Fruit fly (Drosophila melanogaster) whole organism, prepupa: Measurements from ENCODE around the gene CG9330.

ENCODE experiments used
- CG10631 ChIP-seq: fragments of 200-800 bp; sonication (Bioruptor generic); optimal IDR thresholded peaks from 2 replicates; lab custom pipeline; 2016; ENCODE audit warnings: missing biosample characterization, missing genetic modification characterization
- CG10669 ChIP-seq: fragments of 200-800 bp; sonication (Bioruptor generic); optimal IDR thresholded peaks from 3 replicates; lab custom pipeline; 2018; ENCODE audit warnings: missing biosample characterization, mild to moderate bottlenecking, missing genetic modification characterization, moderate library complexity
- CG11294 ChIP-seq: fragments of 200-800 bp; sonication (Bioruptor generic); IDR thresholded peaks from 2 replicates; pipeline ENCODE4 v1.3.6; 2022; ENCODE audit warnings: missing biosample characterization, missing genetic modification characterization
- CG11902 ChIP-seq: fragments of 200-800 bp; sonication (Bioruptor generic); optimal IDR thresholded peaks from 3 replicates; lab custom pipeline; 2016; ENCODE audit warnings: missing biosample characterization, missing genetic modification characterization
- CG15336 ChIP-seq: fragments of 200-800 bp; sonication (Bioruptor generic); IDR thresholded peaks from 2 replicates; pipeline ENCODE4 v1.3.6; 2022; ENCODE audit warnings: missing biosample characterization, missing genetic modification characterization
- CG1621 ChIP-seq: fragments of 200-800 bp; sonication (Bioruptor generic); optimal IDR thresholded peaks from 3 replicates; lab custom pipeline; 2018; ENCODE audit warnings: missing biosample characterization, mild to moderate bottlenecking, missing genetic modification characterization
- CG16779 ChIP-seq: fragments of 200-800 bp; sonication (Bioruptor generic); optimal IDR thresholded peaks from 3 replicates; lab custom pipeline; 2017; ENCODE audit warnings: missing biosample characterization, mild to moderate bottlenecking, missing genetic modification characterization
- CG3032 ChIP-seq: fragments of 200-800 bp; optimal IDR thresholded peaks from 2 replicates; lab custom pipeline; 2019; ENCODE audit warnings: missing biosample characterization, mild to moderate bottlenecking, missing genetic modification characterization, moderate library complexity
- CG32006 ChIP-seq: fragments of 200-800 bp; sonication (Bioruptor generic); optimal IDR thresholded peaks from 3 replicates; lab custom pipeline; 2017; ENCODE audit warnings: missing biosample characterization, mild to moderate bottlenecking, missing genetic modification characterization
- CG3919 ChIP-seq: fragments of 200-800 bp; sonication (Bioruptor generic); optimal IDR thresholded peaks from 3 replicates; lab custom pipeline; 2016; ENCODE audit warnings: missing biosample characterization, missing genetic modification characterization
- CG4318 ChIP-seq: fragments of 200-800 bp; sonication (Bioruptor generic); optimal IDR thresholded peaks from 3 replicates; lab custom pipeline; 2017; ENCODE audit warnings: missing biosample characterization, mild to moderate bottlenecking, missing genetic modification characterization
- CG6163 ChIP-seq: fragments of 200-800 bp; sonication (Bioruptor generic); IDR thresholded peaks from 3 replicates; pipeline ENCODE4 v1.3.6; 2022; ENCODE audit warnings: missing biosample characterization, missing genetic modification characterization
- CG6276 ChIP-seq: fragments of 200-800 bp; sonication (Bioruptor generic); optimal IDR thresholded peaks from 2 replicates; lab custom pipeline; 2017; ENCODE audit warnings: missing biosample characterization, mild to moderate bottlenecking, missing genetic modification characterization
- CG6792 ChIP-seq: fragments of 200-800 bp; sonication (Bioruptor generic); optimal IDR thresholded peaks from 3 replicates; lab custom pipeline; 2016; ENCODE audit warnings: missing biosample characterization, missing genetic modification characterization
- CG6808 ChIP-seq: fragments of 200-800 bp; sonication (Bioruptor generic); optimal IDR thresholded peaks from 3 replicates; lab custom pipeline; 2017; ENCODE audit warnings: missing biosample characterization, missing genetic modification characterization, mild to moderate bottlenecking, moderate library complexity, missing genetic modification reagents
- CG6854 ChIP-seq: fragments of 200-800 bp; sonication (Bioruptor generic); optimal IDR thresholded peaks from 2 replicates; lab custom pipeline; 2017; ENCODE audit warnings: missing biosample characterization, mild to moderate bottlenecking, missing genetic modification characterization
- CG8119 ChIP-seq: fragments of 200-800 bp; sonication (Bioruptor generic); IDR thresholded peaks from 3 replicates; pipeline ENCODE4 v1.3.6; 2022; ENCODE audit warnings: missing biosample characterization, missing genetic modification characterization
- CG8632 ChIP-seq: fragments of 200-800 bp; sonication (Bioruptor generic); optimal IDR thresholded peaks from 3 replicates; lab custom pipeline; 2016; ENCODE audit warnings: missing biosample characterization, missing genetic modification characterization
- CG9139 ChIP-seq: fragments of 200-800 bp; sonication (Bioruptor generic); optimal IDR thresholded peaks from 3 replicates; lab custom pipeline; 2017; ENCODE audit warnings: missing biosample characterization, mild to moderate bottlenecking, missing genetic modification characterization
- Eip75B ChIP-seq: fragments of 200-800 bp; sonication (Bioruptor generic); optimal IDR thresholded peaks from 3 replicates; lab custom pipeline; 2016; ENCODE audit warnings: missing biosample characterization, missing genetic modification characterization
- Eip78C ChIP-seq: fragments of 200-800 bp; sonication (Bioruptor generic); peaks from one replicate; lab custom pipeline; 2016; ENCODE audit warnings: missing biosample characterization, missing genetic modification characterization
- Eip93F ChIP-seq: fragments of 200-800 bp; sonication (Bioruptor generic); optimal IDR thresholded peaks from 2 replicates; lab custom pipeline; 2016; ENCODE audit warnings: missing biosample characterization, mild to moderate bottlenecking, missing genetic modification characterization
- Ets21C ChIP-seq: fragments of 200-800 bp; sonication (Bioruptor generic); optimal IDR thresholded peaks from 3 replicates; lab custom pipeline; 2016; ENCODE audit warnings: missing biosample characterization, missing genetic modification characterization
- Ets96B ChIP-seq: fragments of 200-800 bp; optimal IDR thresholded peaks from 2 replicates; lab custom pipeline; 2019; ENCODE audit warnings: missing biosample characterization, mild to moderate bottlenecking, missing genetic modification characterization, moderate library complexity
- Lpt ChIP-seq: fragments of 200-800 bp; sonication (Bioruptor generic); optimal IDR thresholded peaks from 3 replicates; lab custom pipeline; 2016; ENCODE audit warnings: missing biosample characterization, missing genetic modification characterization
- OdsH ChIP-seq: fragments of 200-800 bp; sonication (Bioruptor generic); optimal IDR thresholded peaks from 3 replicates; lab custom pipeline; 2016; ENCODE audit warnings: missing biosample characterization, missing genetic modification characterization
- Sox102F ChIP-seq: fragments of 200-800 bp; sonication (Bioruptor generic); optimal IDR thresholded peaks from 2 replicates; lab custom pipeline; 2016; ENCODE audit warnings: missing biosample characterization, mild to moderate bottlenecking, missing genetic modification characterization
- Sox14 ChIP-seq: fragments of 200-800 bp; sonication (Bioruptor generic); optimal IDR thresholded peaks from 3 replicates; lab custom pipeline; 2016; ENCODE audit warnings: missing biosample characterization, missing genetic modification characterization
- Sox15 ChIP-seq: fragments of 200-800 bp; sonication (Bioruptor generic); optimal IDR thresholded peaks from 3 replicates; lab custom pipeline; 2016; ENCODE audit warnings: missing biosample characterization, missing genetic modification characterization
- acj6 ChIP-seq: fragments of 200-800 bp; sonication (Bioruptor generic); optimal IDR thresholded peaks from 3 replicates; lab custom pipeline; 2016; ENCODE audit warnings: missing biosample characterization, missing genetic modification characterization
- cyc ChIP-seq: fragments of 200-800 bp; sonication (Bioruptor generic); optimal IDR thresholded peaks from 3 replicates; lab custom pipeline; 2016; ENCODE audit warnings: missing biosample characterization, missing genetic modification characterization
- dac ChIP-seq: fragments of 200-800 bp; sonication (Bioruptor generic); optimal IDR thresholded peaks from 2 replicates; lab custom pipeline; 2017; ENCODE audit warnings: missing biosample characterization, mild to moderate bottlenecking, missing genetic modification characterization
- eg ChIP-seq: fragments of 200-800 bp; sonication (Bioruptor generic); IDR thresholded peaks from 3 replicates; pipeline ENCODE4 v1.3.6; 2022; ENCODE audit warnings: missing biosample characterization, missing genetic modification characterization
- esn ChIP-seq: fragments of 200-800 bp; sonication (Bioruptor generic); optimal IDR thresholded peaks from 2 replicates; lab custom pipeline; 2016; ENCODE audit warnings: missing biosample characterization, mild to moderate bottlenecking, missing genetic modification characterization, moderate library complexity
- fkh ChIP-seq: fragments of 200-800 bp; sonication (Bioruptor generic); optimal IDR thresholded peaks from 3 replicates; lab custom pipeline; 2017; ENCODE audit warnings: missing biosample characterization, mild to moderate bottlenecking, missing genetic modification characterization, moderate library complexity
- net ChIP-seq: fragments of 200-800 bp; sonication (Bioruptor generic); optimal IDR thresholded peaks from 3 replicates; lab custom pipeline; 2016; ENCODE audit warnings: missing biosample characterization, missing genetic modification characterization
- salr ChIP-seq, 2 experiments: fragments of 200-800 bp; sonication (Bioruptor generic); optimal IDR thresholded peaks; 3 replicates each; lab custom pipeline; 2016 to 2018; ENCODE audit warnings: missing biosample characterization in 2 of 2, missing genetic modification characterization in 2 of 2, mild to moderate bottlenecking in 1 of 2
- spab ChIP-seq: fragments of 200-800 bp; sonication (Bioruptor generic); optimal IDR thresholded peaks from 2 replicates; lab custom pipeline; 2017; ENCODE audit warnings: missing biosample characterization, mild to moderate bottlenecking, missing genetic modification characterization, missing genetic modification reagents
- ss ChIP-seq, 2 experiments: fragments of 200-800 bp; sonication (Bioruptor generic); optimal IDR thresholded peaks; 2 replicates in 1 of 2; 3 replicates in 1 of 2; lab custom pipeline; 2017 to 2018; ENCODE audit warnings: mild to moderate bottlenecking in 2 of 2, missing biosample characterization in 2 of 2, missing genetic modification characterization in 2 of 2, moderate library complexity in 1 of 2
- vri ChIP-seq: fragments of 200-800 bp; sonication (Bioruptor generic); optimal IDR thresholded peaks from 3 replicates; lab custom pipeline; 2016; ENCODE audit warnings: missing biosample characterization, mild to moderate bottlenecking, missing genetic modification characterization

CG9330 gene

DNA sequence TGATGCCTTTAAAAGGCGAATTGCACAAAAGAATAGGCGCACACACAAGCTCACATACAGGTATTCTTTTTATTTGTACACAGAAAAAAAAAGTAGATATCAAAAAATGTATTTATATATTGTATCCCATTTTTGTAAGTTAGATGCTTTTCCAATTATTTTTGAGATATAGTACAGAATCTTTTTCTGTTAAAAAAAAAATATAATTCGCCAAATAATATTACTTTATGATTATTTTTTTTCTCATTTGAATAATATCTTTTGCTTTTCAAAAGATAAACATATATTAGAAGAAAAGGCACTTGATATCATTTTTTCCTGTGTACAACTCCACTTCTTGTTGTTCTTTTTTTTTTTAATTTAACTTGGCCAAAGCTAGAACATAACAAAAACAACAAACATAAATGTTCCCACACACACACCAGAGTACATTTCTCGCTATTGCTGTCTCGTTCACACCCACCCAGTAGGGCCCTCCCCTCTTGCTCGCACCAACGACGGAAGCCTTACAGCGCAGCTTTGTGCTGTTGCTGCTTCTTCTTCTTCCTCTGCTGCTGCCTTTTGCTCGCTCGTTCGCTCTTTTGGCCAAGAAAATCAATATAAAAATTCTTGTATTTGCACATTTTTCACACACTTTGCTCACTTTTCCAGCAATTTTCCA, 48.9 kb downstream of the CG9330 start (continued):
- TF ChIP-seq salr (GFP tag; optimal IDR thresholded peaks at IDR 0.05; lab: Kevin White, UChicago) (peak in 1 of 2 experiments; percentile 90), CG10669 (GFP tag; lab: Kevin White, UChicago) (peak; percentile 51), vri (GFP tag; lab: Kevin White, UChicago) (no peak), CG6792 (peak; percentile 53), CG3919 (GFP tag; lab: Kevin White, UChicago) (peak; percentile 84), CG6276 (GFP tag; lab: Kevin White, UChicago) (peak; percentile 78), CG6163 (GFP tag; lab: Robert Waterston, UW) (peak; percentile 77), cyc (GFP tag; lab: Kevin White, UChicago) (peak; percentile 55), Eip75B (peak; percentile 69), CG3032 (tag; lab: Kevin White, UChicago) (peak; percentile 91), Sox14 (GFP tag; lab: Kevin White, UChicago) (peak; percentile 10), CG6854 (GFP tag; lab: Kevin White, UChicago) (no peak), Ets21C (GFP tag; lab: Kevin White, UChicago) (no peak), CG32006 (GFP tag; lab: Kevin White, UChicago) (peak; percentile 73), net (GFP tag; lab: Kevin White, UChicago) (peak; percentile 54), Sox102F (GFP tag; lab: Kevin White, UChicago) (peak; percentile 11), Lpt (GFP tag; lab: Kevin White, UChicago) (peak; percentile 88)

dm6 chr3L:19635478-19635996, 49.5 kb downstream of the CG9330 start, which contains the start of gene wnd:
Gene wnd (minus strand): TSS chr3L:19635783.
- TF ChIP-seq spab (GFP tag; lab: Kevin White, UChicago) (no peak), cyc (GFP tag; lab: Kevin White, UChicago) (no peak), ss (GFP tag; optimal IDR thresholded peaks at IDR 0.05; lab: Kevin White, UChicago) (peak in 1 of 2 experiments; percentile 42), Eip78C (peak; percentile 66), CG16779 (tag; lab: Kevin White, UChicago) (no peak), CG6808 (GFP tag; lab: Kevin White, UChicago) (no peak), Sox102F (GFP tag; lab: Kevin White, UChicago) (peak; percentile 34), CG15336 (GFP tag; lab: Robert Waterston, UW) (peak; percentile 69), salr (GFP tag; optimal IDR thresholded peaks at IDR 0.05; lab: Kevin White, UChicago) (no peak), Eip75B (no peak), Sox15 (GFP tag; lab: Kevin White, UChicago) (no peak), CG1621 (tag; lab: Kevin White, UChicago) (no peak), fkh (GFP tag; lab: Kevin White, UChicago) (peak; percentile 55), CG11294 (GFP tag; lab: Robert Waterston, UW) (no peak), CG8632 (no peak), OdsH (GFP tag; lab: Kevin White, UChicago) (no peak), esn (GFP tag; lab: Kevin White, UChicago) (no peak), Ets96B (tag; lab: Kevin White, UChicago) (no peak), Lpt (GFP tag; lab: Kevin White, UChicago) (peak; percentile 29), Eip93F (GFP tag; lab: Kevin White, UChicago) (no peak), CG10631 (GFP tag; lab: Kevin White, UChicago) (no peak), CG9139 (GFP tag; lab: Kevin White, UChicago) (peak; percentile 12), CG4318 (GFP tag; lab: Kevin White, UChicago) (no peak), eg (GFP tag; lab: Robert Waterston, UW) (no peak), CG6163 (GFP tag; lab: Robert Waterston, UW) (no peak; the same call in 2 of the 3 replicates), CG11902 (GFP tag; lab: Kevin White, UChicago) (no peak), CG6854 (GFP tag; lab: Kevin White, UChicago) (peak; percentile 3), dac (no peak), acj6 (GFP tag; lab: Kevin White, UChicago) (no peak), CG6276 (GFP tag; lab: Kevin White, UChicago) (no peak), CG8119 (GFP tag; lab: Robert Waterston, UW) (peak; percentile 32; the same call in 1 of the 3 replicates)
